Worm (Caenorhabditis elegans): ENCODE data around the gene vps-2.
A peak's percentile ranks its signal among the peaks of the same experiment; 100 is the strongest.
"Not testable (repeated sequence)": the region's sequence is repeated elsewhere in the genome, so short reads cannot be mapped to it uniquely, and the experiment has no call there.

The vps-2 gene

DNA sequence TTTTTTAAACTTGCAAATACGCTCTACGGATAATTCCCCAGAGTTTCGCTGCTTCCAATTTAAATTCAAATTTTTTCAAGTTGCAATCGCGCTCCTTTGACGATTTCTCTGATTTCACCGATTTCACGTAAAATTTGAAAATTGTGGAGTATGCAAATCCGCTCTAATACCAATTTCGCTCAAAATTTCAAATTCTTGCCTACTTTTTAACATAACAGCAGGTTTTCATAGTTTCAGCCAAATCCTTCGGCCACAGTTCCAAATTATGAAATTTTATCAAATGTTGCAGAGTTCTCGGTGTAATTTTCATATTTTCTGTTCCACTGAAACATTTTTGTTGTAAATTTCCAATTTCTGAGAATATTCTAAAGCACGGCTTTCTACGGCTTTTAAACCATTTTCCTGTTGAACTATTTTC is 19.8 kb upstream of the vps-2 start, which contains the start of gene alkb-7:
TSS of gene alkb-7 (minus strand) at position 323 of the 418 bp plus-strand sequence.
- no peak for TF ChIP-seq nhr-12 (tag; optimal IDR thresholded peaks at IDR 0.05)
- TF ChIP-seq ama-1 (optimal IDR thresholded peaks at IDR 0.05) = peak; percentile 43
- peak; percentile 52 for TF ChIP-seq Y55F3AM.14 (GFP tag; optimal IDR thresholded peaks at IDR 0.05)
- no peak for TF ChIP-seq nhr-129 (tag; optimal IDR thresholded peaks at IDR 0.05)
- no peak for TF ChIP-seq ztf-4 (tag; optimal IDR thresholded peaks at IDR 0.05)
- TF ChIP-seq nhr-21 (tag; optimal IDR thresholded peaks at IDR 0.05) = peak; percentile 57
- TF ChIP-seq blmp-1 (tag; optimal IDR thresholded peaks at IDR 0.05; ENCODE audit: insufficient read depth) = no peak
- TF ChIP-seq R02D3.7 (tag; optimal IDR thresholded peaks at IDR 0.05) = no peak

DNA sequence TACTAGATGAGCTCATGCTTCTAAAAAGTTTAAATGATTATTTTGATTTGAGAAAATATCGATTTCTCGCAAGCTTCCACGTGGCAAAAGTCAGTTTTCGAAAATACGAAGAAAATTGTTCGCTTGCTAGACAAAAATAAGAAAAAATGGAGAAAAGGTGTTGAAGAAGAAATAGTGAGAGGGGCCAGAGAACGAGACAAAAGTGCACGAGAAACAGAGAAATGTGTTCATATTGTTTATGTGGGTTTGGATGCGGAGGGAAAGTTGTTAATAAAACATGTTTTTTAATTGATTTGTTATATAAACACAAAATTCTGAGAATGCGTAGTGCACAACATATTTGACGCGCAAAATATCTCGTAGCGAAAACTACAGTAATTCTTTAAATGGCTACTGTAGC is 17.4 kb upstream of the vps-2 start, which contains the start of gene Y46G5A.15:
TSS of gene Y46G5A.15 (minus strand) at position 26 of the 400 bp plus-strand sequence.
- TF ChIP-seq nhr-237 (tag; optimal IDR thresholded peaks at IDR 0.05) (no peak), unc-55 (GFP tag; optimal IDR thresholded peaks at IDR 0.05) (peak; percentile 9), mdl-1 (tag; optimal IDR thresholded peaks at IDR 0.05) (peak in 1 of 2 experiments; percentile 1), lin-11 (tag; optimal IDR thresholded peaks at IDR 0.05) (no peak), nhr-12 (tag; optimal IDR thresholded peaks at IDR 0.05) (no peak), nhr-25 (tag; optimal IDR thresholded peaks at IDR 0.05) (no peak)

DNA sequence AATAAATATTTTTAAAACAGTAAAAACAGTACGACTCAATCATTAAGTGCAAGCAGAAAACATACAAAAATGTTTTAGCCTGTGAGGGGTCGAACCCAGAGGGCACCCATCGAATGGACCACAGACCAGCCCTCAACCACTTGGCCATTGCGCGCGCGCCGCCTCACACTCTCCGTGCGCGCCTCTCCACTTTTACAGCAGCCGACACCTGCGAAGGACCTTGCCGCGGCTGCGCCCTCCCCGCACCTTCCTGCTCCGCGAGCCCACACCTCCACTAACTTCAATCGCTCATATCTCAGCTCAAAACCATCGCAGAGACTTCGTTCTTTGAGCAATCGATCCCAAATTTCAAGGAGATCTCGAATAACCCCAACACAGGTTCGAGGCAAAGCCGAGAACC is 10.4 kb upstream of the vps-2 start:
- TF ChIP-seq nhr-129 (tag; optimal IDR thresholded peaks at IDR 0.05) (peak; percentile 56), sma-9 (GFP tag; optimal IDR thresholded peaks at IDR 0.05) (peak; percentile 50), unc-55 (GFP tag; optimal IDR thresholded peaks at IDR 0.05) (peak; percentile 67), crh-2 (tag; optimal IDR thresholded peaks at IDR 0.05) (peak; percentile 32), gmeb-1 (tag; optimal IDR thresholded peaks at IDR 0.05) (peak; percentile 29), sma-3 (GFP tag; optimal IDR thresholded peaks at IDR 0.05) (peak; percentile 38), lin-13 (GFP tag; optimal IDR thresholded peaks at IDR 0.05) (peak; percentile 96), lsy-2 (tag; optimal IDR thresholded peaks at IDR 0.05) (peak; percentile 33 to 41), F13H6.1 (tag; optimal IDR thresholded peaks at IDR 0.05) (peak; percentile 33), snpc-4 (tag; optimal IDR thresholded peaks at IDR 0.05) (peak; percentile 97)
- TF ChIP-seq sma-9 (tag; optimal IDR thresholded peaks at IDR 0.05) = not testable (repeated sequence)

DNA sequence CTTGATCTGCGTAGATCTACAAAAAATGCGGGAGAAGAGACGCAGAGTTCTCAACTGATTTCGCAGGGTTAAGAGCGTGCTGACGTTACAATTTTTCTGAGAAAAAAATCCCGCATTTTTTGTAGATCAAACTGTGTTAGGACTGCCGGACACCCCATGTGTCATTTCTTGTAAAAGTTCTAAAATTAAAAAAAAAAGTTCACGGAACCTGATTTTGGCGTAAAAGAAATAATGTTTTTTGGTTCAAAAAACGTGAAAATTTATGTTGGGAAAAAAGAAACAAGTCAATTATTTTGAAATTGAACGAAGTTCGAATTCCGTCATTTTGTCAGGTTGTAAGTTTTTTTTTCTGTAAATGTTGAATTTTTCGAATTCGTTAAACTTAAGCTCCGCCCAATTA is 8.4 kb upstream of the vps-2 start, which contains the start of gene Y46G5A.34:
TSS of gene Y46G5A.34 (plus strand) at position 301 of the 400 bp plus-strand sequence.
- TF ChIP-seq lin-11 (tag; optimal IDR thresholded peaks at IDR 0.05) (no peak), ceh-82 (tag; optimal IDR thresholded peaks at IDR 0.05) (no peak), ceh-16 (tag; optimal IDR thresholded peaks at IDR 0.05) (no peak), mbf-1 (tag; optimal IDR thresholded peaks at IDR 0.05) (no peak), nhr-21 (tag; optimal IDR thresholded peaks at IDR 0.05) (no peak), Y55F3AM.14 (GFP tag; optimal IDR thresholded peaks at IDR 0.05) (no peak), dmd-4 (tag; optimal IDR thresholded peaks at IDR 0.05) (no peak), nhr-10 (tag; optimal IDR thresholded peaks at IDR 0.05) (no peak), peb-1 (tag; optimal IDR thresholded peaks at IDR 0.05) (no peak), sem-4 (tag; optimal IDR thresholded peaks at IDR 0.05) (no peak), egl-27 (tag; optimal IDR thresholded peaks at IDR 0.05) (no peak)

DNA sequence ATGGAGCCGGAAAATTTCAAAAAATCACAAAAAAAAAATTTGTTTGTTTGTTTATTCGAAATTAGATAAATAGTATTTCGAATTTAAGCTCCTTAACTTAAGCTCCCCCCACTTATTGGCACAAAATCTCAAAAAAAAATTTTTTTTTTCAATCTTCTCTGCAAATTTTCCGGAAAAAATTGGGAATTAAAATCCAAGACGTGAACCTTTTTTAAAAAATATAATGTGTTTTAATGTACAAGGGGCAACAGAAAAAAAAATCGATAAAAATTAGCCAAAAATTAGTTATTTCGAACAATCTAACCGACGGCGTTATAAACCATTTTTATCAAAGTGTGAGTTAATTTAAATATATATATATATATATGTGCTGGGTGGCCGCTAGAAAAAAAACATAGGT is 6.4 kb upstream of the vps-2 start, which contains the start of gene Y46G5A.14:
TSS of gene Y46G5A.14 (plus strand) at position 301 of the 400 bp plus-strand sequence.
- TF ChIP-seq mdl-1 (tag; optimal IDR thresholded peaks at IDR 0.05) (no peak), nhr-129 (tag; optimal IDR thresholded peaks at IDR 0.05) (no peak), nhr-237 (tag; optimal IDR thresholded peaks at IDR 0.05) (no peak), unc-62 (GFP tag; optimal IDR thresholded peaks at IDR 0.05) (no peak), blmp-1 (tag; optimal IDR thresholded peaks at IDR 0.05; ENCODE audit: insufficient read depth) (no peak), mbf-1 (tag; optimal IDR thresholded peaks at IDR 0.05) (no peak), fos-1 (tag; optimal IDR thresholded peaks at IDR 0.05) (no peak), skn-1 (tag; optimal IDR thresholded peaks at IDR 0.05) (no peak), aly-2 (tag; optimal IDR thresholded peaks at IDR 0.05) (no peak), sma-3 (GFP tag; optimal IDR thresholded peaks at IDR 0.05) (no peak), ama-1 (optimal IDR thresholded peaks at IDR 0.05) (no peak), unc-39 (tag; optimal IDR thresholded peaks at IDR 0.05) (no peak)
